Worm (Caenorhabditis elegans) whole organism, young adult: ENCODE results near the gene C01G10.4.

Experiments
- C17E4.6 ChIP-seq: fragments of 200-800 bp; sonication (Bioruptor generic); IDR thresholded peaks from 2 replicates; pipeline ENCODE4 v1.3.6; 2022; ENCODE audit warnings: missing genetic modification reagents, missing genetic modification characterization, missing compliant biosample characterization
- Y53F4B.3 ChIP-seq: fragments of 200-800 bp; sonication (Bioruptor generic); IDR thresholded peaks from 2 replicates; pipeline ENCODE4 v1.3.6; 2022; ENCODE audit warnings: missing genetic modification reagents, missing genetic modification characterization, missing compliant biosample characterization
- ama-1 ChIP-seq, 3 experiments: fragments of 150-350 bp in 1 of 3; sonication (generic microtip) in 2 of 3; optimal IDR thresholded peaks; 2 replicates each; lab custom pipeline; 2014 to 2018; ENCODE audit warnings: missing biosample characterization in 2 of 3, missing genetic modification characterization in 2 of 3, missing genetic modification reagents in 2 of 3
- egrh-3 ChIP-seq: fragments of 200-800 bp; sonication (Bioruptor generic); IDR thresholded peaks from 2 replicates; pipeline ENCODE4 v1.3.6; 2022; ENCODE audit warnings: missing genetic modification reagents, missing genetic modification characterization, missing compliant biosample characterization
- gei-17 ChIP-seq: fragments of 200-800 bp; sonication (Bioruptor generic); optimal IDR thresholded peaks from 2 replicates; lab custom pipeline; 2018; ENCODE audit warnings: mild to moderate bottlenecking, missing genetic modification characterization, missing compliant biosample characterization
- hlh-12 ChIP-seq: sonication (generic microtip); optimal IDR thresholded peaks from 2 replicates; lab custom pipeline; 2016; ENCODE audit warnings: missing genetic modification characterization, missing compliant biosample characterization
- hmg-1.2 ChIP-seq: fragments of 200-800 bp; sonication (Bioruptor generic); IDR thresholded peaks from 2 replicates; pipeline ENCODE4 v1.3.6; 2022; ENCODE audit warnings: missing genetic modification reagents, missing genetic modification characterization, missing compliant biosample characterization
- lsl-1 ChIP-seq: fragments of 200-800 bp; sonication (Bioruptor generic); optimal IDR thresholded peaks from 2 replicates; lab custom pipeline; 2018; ENCODE audit warnings: mild to moderate bottlenecking, missing genetic modification characterization, moderate library complexity, missing compliant biosample characterization
- madf-6 ChIP-seq: fragments of 200-800 bp; sonication (Bioruptor generic); IDR thresholded peaks from 2 replicates; pipeline ENCODE4 v1.3.6; 2022; ENCODE audit warnings: missing genetic modification reagents, missing genetic modification characterization, missing compliant biosample characterization
- ztf-28 ChIP-seq: fragments of 200-800 bp; sonication (Bioruptor generic); IDR thresholded peaks from 2 replicates; pipeline ENCODE4 v1.3.6; 2022; ENCODE audit warnings: missing genetic modification reagents, missing genetic modification characterization, missing compliant biosample characterization

ce11 chrV:15094749-15095148 is 5.2 kb downstream of the C01G10.4 start, which contains the start of gene srx-78:
- TF ChIP-seq gei-17 (GFP tag; lab: Kevin White, UChicago) (no peak), C17E4.6 (no peak), ztf-28 (GFP tag; lab: Robert Waterston, UW) (no peak), hmg-1.2 (GFP tag; lab: Robert Waterston, UW) (no peak), madf-6 (no peak), egrh-3 (GFP tag; lab: Robert Waterston, UW) (no peak), Y53F4B.3 (no peak), lsl-1 (GFP tag; lab: Kevin White, UChicago) (no peak), ama-1 (optimal IDR thresholded peaks at IDR 0.05; lab: Kevin White, UChicago) (no peak), ama-1 (GFP tag; optimal IDR thresholded peaks at IDR 0.05; lab: Kevin White, UChicago) (no peak), hlh-12 (tag; lab: Kevin White, UChicago) (no peak)
